Fruit fly (Drosophila melanogaster) whole organism, embryonic: ENCODE data around the gene His3.3B.

Experiments
- ATbp ChIP-seq: fragments of 200-800 bp; sonication (Bioruptor generic); optimal IDR thresholded peaks from 2 replicates; lab custom pipeline; 2017; ENCODE audit warnings: missing biosample characterization, mild to moderate bottlenecking, missing genetic modification characterization, missing genetic modification reagents
- Abd-B ChIP-seq: fragments of 200-800 bp; sonication (Bioruptor generic); optimal IDR thresholded peaks from 2 replicates; lab custom pipeline; 2018; ENCODE audit warnings: missing biosample characterization, mild to moderate bottlenecking, missing genetic modification characterization, moderate library complexity
- Adf1 ChIP-seq: fragments of 200-800 bp; sonication (Bioruptor generic); IDR thresholded peaks from 2 replicates; pipeline ENCODE4 v1.3.6; 2022; ENCODE audit warnings: missing biosample characterization, missing genetic modification characterization
- Awh ChIP-seq: fragments of 200-800 bp; sonication (Bioruptor generic); IDR thresholded peaks from 2 replicates; pipeline ENCODE4, ENCODE4 v1.3.6; 2022; ENCODE audit warnings: missing biosample characterization, missing genetic modification characterization
- BtbVII ChIP-seq: fragments of 200-800 bp; sonication (Bioruptor generic); optimal IDR thresholded peaks from 3 replicates; lab custom pipeline; 2017; ENCODE audit warnings: missing biosample characterization, mild to moderate bottlenecking, missing genetic modification characterization
- CG10462 ChIP-seq: fragments of 200-800 bp; sonication (Bioruptor generic); optimal IDR thresholded peaks from 2 replicates; lab custom pipeline; 2016; ENCODE audit warnings: missing biosample characterization, missing genetic modification characterization
- CG11093 ChIP-seq: fragments of 200-800 bp; sonication (Bioruptor generic); IDR thresholded peaks from 3 replicates; pipeline ENCODE4 v1.3.6; 2022; ENCODE audit warnings: missing biosample characterization, missing genetic modification characterization
- CG1233 ChIP-seq: fragments of 200-800 bp; sonication (Bioruptor generic); optimal IDR thresholded peaks from 4 replicates; lab custom pipeline; 2018; ENCODE audit warnings: missing biosample characterization, mild to moderate bottlenecking, missing genetic modification characterization
- CG13123 ChIP-seq: fragments of 200-800 bp; sonication (Bioruptor generic); optimal IDR thresholded peaks from 2 replicates; lab custom pipeline; 2016; ENCODE audit warnings: missing biosample characterization, missing genetic modification characterization
- CG14050 ChIP-seq: fragments of 200-800 bp; sonication (Bioruptor generic); IDR thresholded peaks from 3 replicates; pipeline ENCODE4 v1.3.6; 2022; ENCODE audit warnings: missing biosample characterization, missing genetic modification characterization
- CG16863 ChIP-seq: fragments of 200-800 bp; sonication (Bioruptor generic); optimal IDR thresholded peaks from 3 replicates; lab custom pipeline; 2016; ENCODE audit warnings: missing biosample characterization, missing genetic modification characterization
- CG17385 ChIP-seq: fragments of 200-800 bp; sonication (Bioruptor generic); optimal IDR thresholded peaks from 3 replicates; lab custom pipeline; 2018; ENCODE audit warnings: missing biosample characterization, mild to moderate bottlenecking, missing genetic modification characterization
- CG1792 ChIP-seq: fragments of 200-800 bp; sonication (Bioruptor generic); optimal IDR thresholded peaks from 2 replicates; lab custom pipeline; 2016; ENCODE audit warnings: missing biosample characterization, missing genetic modification characterization
- CG2129 ChIP-seq: fragments of 200-800 bp; sonication (Bioruptor generic); IDR thresholded peaks from 2 replicates; pipeline ENCODE4 v1.3.6; 2022; ENCODE audit warnings: missing biosample characterization, missing genetic modification characterization; ENCODE audit not compliant: partially characterized antibody
- CG30403 ChIP-seq: fragments of 200-800 bp; sonication (Bioruptor generic); optimal IDR thresholded peaks from 3 replicates; lab custom pipeline; 2016; ENCODE audit warnings: missing biosample characterization, missing genetic modification characterization
- CG31388 ChIP-seq: fragments of 200-800 bp; sonication (Bioruptor generic); optimal IDR thresholded peaks from 2 replicates; lab custom pipeline; 2016; ENCODE audit warnings: missing biosample characterization, missing genetic modification characterization
- CG3995 ChIP-seq: fragments of 200-800 bp; sonication (Bioruptor generic); optimal IDR thresholded peaks from 3 replicates; lab custom pipeline; 2016; ENCODE audit warnings: missing biosample characterization, missing genetic modification characterization
- CG4360 ChIP-seq: fragments of 200-800 bp; sonication (Bioruptor generic); IDR thresholded peaks from 2 replicates; pipeline ENCODE4 v1.3.6; 2022; ENCODE audit warnings: missing biosample characterization, missing genetic modification characterization
- CG4404 ChIP-seq: fragments of 200-800 bp; sonication (Bioruptor generic); IDR thresholded peaks from 2 replicates; pipeline ENCODE4 v1.3.6; 2022; ENCODE audit warnings: missing biosample characterization, missing genetic modification characterization
- CG6175 ChIP-seq: fragments of 200-800 bp; sonication (Bioruptor generic); IDR thresholded peaks from 3 replicates; pipeline ENCODE4 v1.3.6; 2022; ENCODE audit warnings: missing biosample characterization, missing genetic modification characterization
- CG6254 ChIP-seq: fragments of 200-800 bp; sonication (Bioruptor generic); optimal IDR thresholded peaks from 3 replicates; lab custom pipeline; 2017; ENCODE audit warnings: mild to moderate bottlenecking, missing biosample characterization, missing genetic modification reagents, missing genetic modification characterization
- CG6654 ChIP-seq: fragments of 200-800 bp; sonication (Bioruptor generic); optimal IDR thresholded peaks from 2 replicates; lab custom pipeline; 2017; ENCODE audit warnings: missing biosample characterization, mild to moderate bottlenecking, missing genetic modification characterization
- CG7556 ChIP-seq: fragments of 200-800 bp; sonication (Bioruptor generic); optimal IDR thresholded peaks from 2 replicates; lab custom pipeline; 2017; ENCODE audit warnings: missing biosample characterization, mild to moderate bottlenecking, missing genetic modification characterization
- CG7745 ChIP-seq: fragments of 200-800 bp; sonication (Bioruptor generic); optimal IDR thresholded peaks from 2 replicates; lab custom pipeline; 2018; ENCODE audit warnings: missing biosample characterization, mild to moderate bottlenecking, missing genetic modification characterization, moderate library complexity
- CG8924 ChIP-seq: fragments of 200-800 bp; optimal IDR thresholded peaks from 3 replicates; lab custom pipeline; 2019; ENCODE audit warnings: missing biosample characterization, mild to moderate bottlenecking, missing genetic modification characterization, moderate library complexity
- D19B ChIP-seq: fragments of 200-800 bp; sonication (Bioruptor generic); optimal IDR thresholded peaks from 2 replicates; lab custom pipeline; 2017; ENCODE audit warnings: missing biosample characterization, mild to moderate bottlenecking, missing genetic modification characterization
- Dbx ChIP-seq: fragments of 200-800 bp; sonication (Bioruptor generic); IDR thresholded peaks from 3 replicates; pipeline ENCODE4 v1.3.6; 2022; ENCODE audit warnings: missing biosample characterization, missing genetic modification characterization
- ERR ChIP-seq: fragments of 200-800 bp; sonication (Bioruptor generic); optimal IDR thresholded peaks from 2 replicates; lab custom pipeline; 2016; ENCODE audit warnings: missing biosample characterization, missing genetic modification characterization
- Gug ChIP-seq: fragments of 200-800 bp; sonication (Bioruptor generic); IDR thresholded peaks from 4 replicates; pipeline ENCODE4 v1.3.6; 2022; ENCODE audit warnings: missing biosample characterization, missing genetic modification characterization
- HLH3B ChIP-seq: fragments of 200-800 bp; sonication (Bioruptor generic); IDR thresholded peaks from 2 replicates; pipeline ENCODE4 v1.3.6; 2022; ENCODE audit warnings: missing biosample characterization, missing genetic modification characterization
- Mad ChIP-seq: fragments of 200-800 bp; sonication (Bioruptor generic); optimal IDR thresholded peaks from 2 replicates; lab custom pipeline; 2016; ENCODE audit warnings: missing biosample characterization, missing genetic modification characterization
- Med ChIP-seq: fragments of 200-800 bp; sonication (Bioruptor generic); peaks from one replicate; lab custom pipeline; 2016; ENCODE audit warnings: missing biosample characterization, missing genetic modification characterization, mild to moderate bottlenecking, inconsistent platforms, moderate library complexity
- ap ChIP-seq: fragments of 200-800 bp; sonication (Bioruptor generic); IDR thresholded peaks from 2 replicates; pipeline ENCODE4 v1.3.6; 2022; ENCODE audit warnings: missing biosample characterization, missing genetic modification characterization
- cas ChIP-seq: fragments of 200-800 bp; sonication (Bioruptor generic); IDR thresholded peaks from 2 replicates; pipeline ENCODE4 v1.3.6; 2022; ENCODE audit warnings: missing biosample characterization, missing genetic modification characterization
- gem ChIP-seq: fragments of 200-800 bp; sonication (Bioruptor generic); optimal IDR thresholded peaks from 2 replicates; lab custom pipeline; 2019; ENCODE audit warnings: missing biosample characterization, mild to moderate bottlenecking, missing genetic modification characterization, moderate library complexity
- hb ChIP-seq: fragments of 200-800 bp; sonication (Bioruptor generic); IDR thresholded peaks from 3 replicates; pipeline ENCODE4 v1.3.6; 2022; ENCODE audit warnings: missing biosample characterization, missing genetic modification characterization; ENCODE audit not compliant: partially characterized antibody
- ind ChIP-seq: fragments of 200-800 bp; sonication (Bioruptor generic); optimal IDR thresholded peaks from 3 replicates; lab custom pipeline; 2016; ENCODE audit warnings: missing biosample characterization, missing genetic modification characterization
- mirr ChIP-seq: fragments of 200-800 bp; sonication (Bioruptor generic); optimal IDR thresholded peaks from 3 replicates; lab custom pipeline; 2018; ENCODE audit warnings: missing biosample characterization, mild to moderate bottlenecking, missing genetic modification characterization
- nerfin-2 ChIP-seq: fragments of 200-800 bp; sonication (Bioruptor generic); IDR thresholded peaks from 2 replicates; pipeline ENCODE4 v1.3.6; 2022; ENCODE audit warnings: missing biosample characterization, missing genetic modification characterization; ENCODE audit not compliant: partially characterized antibody
- odd ChIP-seq: fragments of 200-800 bp; sonication (Bioruptor generic); optimal IDR thresholded peaks from 2 replicates; lab custom pipeline; 2017; ENCODE audit warnings: missing biosample characterization, mild to moderate bottlenecking, missing genetic modification characterization
- pita ChIP-seq: fragments of 200-800 bp; sonication (Bioruptor generic); optimal IDR thresholded peaks from 2 replicates; lab custom pipeline; 2017; ENCODE audit warnings: missing biosample characterization, mild to moderate bottlenecking, missing genetic modification characterization
- rib ChIP-seq: fragments of 200-800 bp; sonication (Bioruptor generic); IDR thresholded peaks from 2 replicates; pipeline ENCODE4 v1.3.6; 2022; ENCODE audit warnings: missing biosample characterization, missing genetic modification characterization
- scrt ChIP-seq: fragments of 200-800 bp; sonication (Bioruptor generic); optimal IDR thresholded peaks from 2 replicates; lab custom pipeline; 2018; ENCODE audit warnings: missing biosample characterization, mild to moderate bottlenecking, missing genetic modification characterization, moderate library complexity
- sd ChIP-seq: fragments of 200-800 bp; sonication (Bioruptor generic); optimal IDR thresholded peaks from 3 replicates; lab custom pipeline; 2018; ENCODE audit warnings: missing biosample characterization, mild to moderate bottlenecking, missing genetic modification characterization, moderate library complexity
- sens-2 ChIP-seq: fragments of 200-800 bp; sonication (Bioruptor generic); IDR thresholded peaks from 2 replicates; pipeline ENCODE4 v1.3.6; 2022; ENCODE audit warnings: missing biosample characterization, missing genetic modification characterization
- sqz ChIP-seq: fragments of 200-800 bp; sonication (Bioruptor generic); optimal IDR thresholded peaks from 3 replicates; lab custom pipeline; 2018; ENCODE audit warnings: missing biosample characterization, mild to moderate bottlenecking, missing genetic modification characterization
- tll ChIP-seq, 2 experiments: fragments of 200-800 bp in 1 of 2; fragments of >200 bp in 1 of 2; sonication (Bioruptor generic) in 1 of 2; optimal IDR thresholded peaks; 2 replicates each; lab custom pipeline; 2017 to 2019; ENCODE audit warnings: missing biosample characterization in 2 of 2, missing genetic modification characterization in 2 of 2, mild to moderate bottlenecking in 1 of 2, moderate library complexity in 1 of 2
- tna ChIP-seq: fragments of 200-800 bp; sonication (Bioruptor generic); IDR thresholded peaks from 2 replicates; pipeline ENCODE4 v1.3.6; 2022; ENCODE audit warnings: missing biosample characterization, missing genetic modification characterization; ENCODE audit not compliant: partially characterized antibody
- yki ChIP-seq: fragments of >200 bp; optimal IDR thresholded peaks from 3 replicates; lab custom pipeline; 2018
- zf30C ChIP-seq: fragments of 200-800 bp; sonication (Bioruptor generic); optimal IDR thresholded peaks from 3 replicates; lab custom pipeline; 2018; ENCODE audit warnings: missing biosample characterization, mild to moderate bottlenecking, missing genetic modification characterization

His3.3B gene

dm6 chrX:9120828-9121754 is 35.4 kb downstream of the His3.3B start (continued):
- TF ChIP-seq CG6254 (GFP tag; lab: Kevin White, UChicago) = peak; percentile 19
- no peak for TF ChIP-seq CG6654 (GFP tag; lab: Kevin White, UChicago)
- TF ChIP-seq D19B (GFP tag; lab: Kevin White, UChicago) = peak; percentile 81
- no peak for TF ChIP-seq tll (GFP tag; optimal IDR thresholded peaks at IDR 0.05; lab: Kevin White, UChicago)
- no peak for TF ChIP-seq CG2129
- peak; percentile 0 for TF ChIP-seq CG16863 (GFP tag; lab: Kevin White, UChicago)
- no peak for TF ChIP-seq odd
- TF ChIP-seq Med = peak; percentile 86
- TF ChIP-seq BtbVII = peak; percentile 45
- TF ChIP-seq CG4360 (GFP tag; lab: Robert Waterston, UW) = no peak
- TF ChIP-seq yki = no peak
- TF ChIP-seq hb (GFP tag; lab: Robert Waterston, UW) = no peak
- no peak for TF ChIP-seq CG1792 (GFP tag; lab: Kevin White, UChicago)
- no peak for TF ChIP-seq sens-2 (GFP tag; lab: Robert Waterston, UW)
- no peak for TF ChIP-seq sqz (GFP tag; lab: Kevin White, UChicago)
- TF ChIP-seq ERR (GFP tag; lab: Kevin White, UChicago) = no peak
- TF ChIP-seq zf30C (GFP tag; lab: Kevin White, UChicago) = no peak
- TF ChIP-seq pita (GFP tag; lab: Kevin White, UChicago) = no peak
- TF ChIP-seq HLH3B (GFP tag; lab: Robert Waterston, UW) = peak; percentile 20; the same call in 1 of the 2 replicates
- TF ChIP-seq scrt = peak; percentile 4
- TF ChIP-seq ind (GFP tag; lab: Kevin White, UChicago) = peak; percentile 46
- no peak for TF ChIP-seq CG13123
- no peak for TF ChIP-seq CG4404 (GFP tag; lab: Robert Waterston, UW)
- no peak for TF ChIP-seq sd (tag; lab: Kevin White, UChicago)
- no peak for TF ChIP-seq Gug (GFP tag; lab: Robert Waterston, UW)
- peak; percentile 36 for TF ChIP-seq CG30403
- TF ChIP-seq nerfin-2 (GFP tag; lab: Robert Waterston, UW) = no peak
- TF ChIP-seq Abd-B (GFP tag; lab: Kevin White, UChicago) = no peak
- no peak for TF ChIP-seq rib (GFP tag; lab: Robert Waterston, UW)
- TF ChIP-seq CG14050 (GFP tag; lab: Robert Waterston, UW) = no peak
- TF ChIP-seq CG11093 (GFP tag; lab: Robert Waterston, UW) = no peak
- TF ChIP-seq CG31388 = no peak
- no peak for TF ChIP-seq Adf1 (GFP tag; lab: Robert Waterston, UW)
- peak; percentile 12 for TF ChIP-seq Mad
- TF ChIP-seq CG1233 (GFP tag; lab: Kevin White, UChicago) = peak; percentile 36
- no peak for TF ChIP-seq Awh
- TF ChIP-seq CG7556 (GFP tag; lab: Kevin White, UChicago) = peak; percentile 46
- no peak for TF ChIP-seq CG3995 (GFP tag; lab: Kevin White, UChicago)
- no peak for TF ChIP-seq mirr (GFP tag; lab: Kevin White, UChicago)
- TF ChIP-seq CG10462 (GFP tag; lab: Kevin White, UChicago) = no peak
- peak; percentile 57 for TF ChIP-seq CG8924 (tag; lab: Kevin White, UChicago)
- TF ChIP-seq tna (GFP tag; lab: Robert Waterston, UW) = no peak
- TF ChIP-seq cas (GFP tag; lab: Robert Waterston, UW) = no peak
- TF ChIP-seq ATbp (GFP tag; lab: Kevin White, UChicago) = peak; percentile 27
- TF ChIP-seq CG6175 = no peak
- no peak for TF ChIP-seq CG7745 (tag; lab: Kevin White, UChicago)
- TF ChIP-seq CG17385 = peak; percentile 57
- TF ChIP-seq Dbx (GFP tag; lab: Robert Waterston, UW) = no peak
- TF ChIP-seq ap (GFP tag; lab: Robert Waterston, UW) = no peak
- peak; percentile 71 for TF ChIP-seq gem
